Worm (Caenorhabditis elegans): ENCODE data around the gene T27A1.2.
A peak's percentile ranks its signal among the peaks of the same experiment; 100 is the strongest.

The T27A1.2 gene

ce11 chrII:581983-582382 lies 45.3 kb upstream of the T27A1.2 start (continued):
- peak; percentile 32; the same call in 1 of the 2 replicates for TF ChIP-seq D2030.7 (GFP tag; IDR thresholded peaks at IDR 0.05)
- no peak for TF ChIP-seq him-1 (tag; optimal IDR thresholded peaks at IDR 0.05)
- TF ChIP-seq hrde-1 (tag; optimal IDR thresholded peaks at IDR 0.05; ENCODE audit: borderline replicate concordance): peak; percentile 3
- TF ChIP-seq Y56A3A.18 (GFP tag; IDR thresholded peaks at IDR 0.05): 0 out of 2 replicates have a peak, but pooled peaks have one; percentile 25
- no peak for TF ChIP-seq nfyb-1 (GFP tag; IDR thresholded peaks at IDR 0.05)
- TF ChIP-seq snpc-1.3 (tag; optimal IDR thresholded peaks at IDR 0.05; ENCODE audit: insufficient read depth): no peak
- TF ChIP-seq lsl-1 (GFP tag; optimal IDR thresholded peaks at IDR 0.05): peak; percentile 1
- no peak for TF ChIP-seq rpc-1 (optimal IDR thresholded peaks at IDR 0.05)
- no peak for TF ChIP-seq rpc-1 (tag; optimal IDR thresholded peaks at IDR 0.05)
- TF ChIP-seq Y79H2A.3 (GFP tag; conservative IDR thresholded peaks at IDR 0.05): 0 out of 2 replicates have a peak, but pooled peaks have one; percentile 7
- no peak for TF ChIP-seq unc-62 (GFP tag; optimal IDR thresholded peaks at IDR 0.05)
- TF ChIP-seq snpc-3.4 (tag; optimal IDR thresholded peaks at IDR 0.05): peak; percentile 25
- TF ChIP-seq nhr-27 (tag; optimal IDR thresholded peaks at IDR 0.05): no peak
- peak; percentile 30 for TF ChIP-seq lin-54 (GFP tag; optimal IDR thresholded peaks at IDR 0.05)
- peak; percentile 63 for TF ChIP-seq B0336.3 (GFP tag; IDR thresholded peaks at IDR 0.05)
- no peak for TF ChIP-seq Y95B8A.8 (GFP tag; IDR thresholded peaks at IDR 0.05)
- no peak for TF ChIP-seq dpl-1 (GFP tag; optimal IDR thresholded peaks at IDR 0.05)
- no peak for TF ChIP-seq F10E7.11 (tag; optimal IDR thresholded peaks at IDR 0.05)
- no peak for TF ChIP-seq snpc-4 (GFP tag; optimal IDR thresholded peaks at IDR 0.05)
- peak in 1 of 4 experiments; percentile 23 for TF ChIP-seq snpc-4 (tag; optimal IDR thresholded peaks at IDR 0.05)
- no peak for TF ChIP-seq lir-1 (GFP tag; conservative IDR thresholded peaks at IDR 0.05)
- no peak for TF ChIP-seq nhr-120 (GFP tag; IDR thresholded peaks at IDR 0.05)
- TF ChIP-seq nhr-80 (tag; optimal IDR thresholded peaks at IDR 0.05): no peak

DNA sequence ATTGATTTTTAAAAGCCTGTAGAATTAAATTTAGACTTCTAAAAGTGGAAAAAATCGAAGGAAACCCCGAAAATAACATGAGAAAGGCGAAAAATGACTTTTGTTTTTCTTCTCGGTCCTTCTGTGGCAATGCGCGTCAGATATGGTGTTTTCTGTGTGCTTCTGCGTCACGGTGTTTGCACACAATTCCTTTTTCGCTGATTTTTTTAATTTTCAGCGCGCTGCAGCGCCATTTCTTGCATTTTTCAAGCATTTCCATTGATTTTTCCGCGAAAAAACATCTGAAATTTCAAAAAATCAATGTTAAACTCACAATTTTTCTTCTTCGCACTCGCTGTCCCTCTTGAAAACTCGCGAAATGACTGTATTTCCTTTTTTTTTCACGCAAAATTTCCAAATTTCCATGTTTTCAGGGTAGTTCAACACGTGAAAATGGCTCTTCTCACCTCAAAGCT lies 43.5 kb upstream of the T27A1.2 start, which contains the start of the genes cdc-37 and W08F4.3:
TSS of gene cdc-37 (minus strand) at position 405 of the 455 bp plus-strand sequence.
TSS of gene W08F4.3 (plus strand) at position 414 of the 455 bp plus-strand sequence.
- no peak for TF ChIP-seq chd-7 (tag; optimal IDR thresholded peaks at IDR 0.05)
- no peak for TF ChIP-seq dpff-1 (tag; optimal IDR thresholded peaks at IDR 0.05)
- TF ChIP-seq mel-28 (tag; optimal IDR thresholded peaks at IDR 0.05; ENCODE audit: borderline replicate concordance): no peak
- peak; percentile 51 for TF ChIP-seq snpc-3.4 (tag; optimal IDR thresholded peaks at IDR 0.05)
- TF ChIP-seq lin-54 (GFP tag; optimal IDR thresholded peaks at IDR 0.05): peak; percentile 52
- TF ChIP-seq athp-1 (tag; optimal IDR thresholded peaks at IDR 0.05): no peak
- peak; percentile 87 for TF ChIP-seq madf-6 (GFP tag; IDR thresholded peaks at IDR 0.05)
- peak; percentile 54 for TF ChIP-seq dpl-1 (GFP tag; optimal IDR thresholded peaks at IDR 0.05)
- no peak for TF ChIP-seq F52B5.7 (tag; optimal IDR thresholded peaks at IDR 0.05)
- TF ChIP-seq T07F8.4 (tag; optimal IDR thresholded peaks at IDR 0.05): no peak
- no peak for TF ChIP-seq lin-26 (GFP tag; IDR thresholded peaks at IDR 0.05)
- no peak for TF ChIP-seq snpc-4 (GFP tag; optimal IDR thresholded peaks at IDR 0.05)
- TF ChIP-seq snpc-4 (tag; optimal IDR thresholded peaks at IDR 0.05): no peak
- 0 out of 2 replicates have a peak, but pooled peaks have one; percentile 54 for TF ChIP-seq madf-3 (GFP tag; IDR thresholded peaks at IDR 0.05)
- no peak for TF ChIP-seq aptf-2 (GFP tag; conservative IDR thresholded peaks at IDR 0.05)
- TF ChIP-seq mcd-1 (GFP tag; IDR thresholded peaks at IDR 0.05): peak; percentile 63
- TF ChIP-seq zim-3 (tag; optimal IDR thresholded peaks at IDR 0.05): no peak
- peak; percentile 19; the same call in 1 of the 2 replicates for TF ChIP-seq rcor-1 (GFP tag; IDR thresholded peaks at IDR 0.05)
- TF ChIP-seq F22D6.2 (tag; optimal IDR thresholded peaks at IDR 0.05): no peak
- TF ChIP-seq atf-7 (tag; optimal IDR thresholded peaks at IDR 0.05): no peak
- peak; percentile 90 for TF ChIP-seq efl-1 (GFP tag; optimal IDR thresholded peaks at IDR 0.05)
- TF ChIP-seq B0035.1 (tag; optimal IDR thresholded peaks at IDR 0.05): no peak
- TF ChIP-seq lag-1 (GFP tag; IDR thresholded peaks at IDR 0.05): no peak
- peak; percentile 12 for TF ChIP-seq snpc-1.1 (tag; optimal IDR thresholded peaks at IDR 0.05; ENCODE audit: insufficient read depth)
- no peak for TF ChIP-seq tbp1 (GFP tag; optimal IDR thresholded peaks at IDR 0.05)
- TF ChIP-seq let-526 (GFP tag; IDR thresholded peaks at IDR 0.05): no peak
- no peak for TF ChIP-seq ceh-27 (GFP tag; optimal IDR thresholded peaks at IDR 0.05)
- peak; percentile 69 for TF ChIP-seq ceh-91 (GFP tag; IDR thresholded peaks at IDR 0.05)
- TF ChIP-seq Y95B8A.8 (GFP tag; IDR thresholded peaks at IDR 0.05): no peak
- TF ChIP-seq ztf-3 (GFP tag; optimal IDR thresholded peaks at IDR 0.05): no peak
- no peak for TF ChIP-seq F37B4.10 (GFP tag; IDR thresholded peaks at IDR 0.05)

Data from whole organism, young adult.